Worm (Caenorhabditis elegans): ENCODE data around the gene C37C3.1.

Gene C37C3.1

DNA sequence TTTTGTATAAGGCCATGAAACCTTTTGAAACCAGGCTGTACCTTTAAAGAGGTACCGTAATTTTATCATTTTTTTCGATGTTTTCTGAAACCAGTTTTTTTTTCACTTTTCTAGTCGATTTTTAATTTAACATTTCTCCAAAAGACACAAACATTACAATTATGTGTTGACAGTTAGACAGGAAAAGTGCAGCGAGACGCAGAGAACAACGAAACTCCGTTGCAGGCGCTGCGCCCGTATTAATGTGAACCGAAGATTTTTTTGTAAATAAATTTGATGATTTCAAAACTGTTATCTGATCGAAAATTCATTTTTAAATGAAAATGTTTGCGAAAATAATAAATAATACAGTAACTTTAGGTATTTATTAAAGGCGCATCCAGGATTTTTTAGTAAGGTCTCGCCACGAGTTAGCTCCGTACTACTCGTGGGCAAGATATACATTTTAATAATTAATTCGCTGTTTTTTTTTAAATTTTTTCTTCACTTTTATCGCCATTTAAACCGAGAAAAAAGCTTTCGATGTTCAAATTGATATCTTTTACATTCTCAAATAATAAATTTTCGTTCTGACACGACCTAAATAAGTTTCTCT lies 19.2 kb downstream of the C37C3.1 start, which contains the start of gene F40A3.3:
Gene F40A3.3, plus strand, starts transcription at position 564 of the 595 bp plus-strand sequence.
- TF ChIP-seq eor-1 (tag; optimal IDR thresholded peaks at IDR 0.05) (no peak), elt-3 (tag; optimal IDR thresholded peaks at IDR 0.05) (no peak), jun-1 (tag; optimal IDR thresholded peaks at IDR 0.05) (no peak), nhr-25 (tag; optimal IDR thresholded peaks at IDR 0.05) (no peak), fkh-2 (tag; optimal IDR thresholded peaks at IDR 0.05) (no peak), lin-39 (tag; optimal IDR thresholded peaks at IDR 0.05) (no peak), R02D3.7 (tag; optimal IDR thresholded peaks at IDR 0.05) (no peak), skn-1 (tag; optimal IDR thresholded peaks at IDR 0.05) (no peak), nfya-1 (tag; optimal IDR thresholded peaks at IDR 0.05; ENCODE audit: insufficient read depth) (peak; percentile 25), elt-2 (tag; optimal IDR thresholded peaks at IDR 0.05) (peak; percentile 17), ceh-28 (tag; optimal IDR thresholded peaks at IDR 0.05) (no peak), unc-39 (tag; optimal IDR thresholded peaks at IDR 0.05) (no peak), snpc-4 (tag; optimal IDR thresholded peaks at IDR 0.05) (no peak), nhr-76 (tag; optimal IDR thresholded peaks at IDR 0.05) (no peak), sea-2 (GFP tag; optimal IDR thresholded peaks at IDR 0.05) (no peak), daf-12 (tag; optimal IDR thresholded peaks at IDR 0.05) (no peak), ZK546.5 (tag; optimal IDR thresholded peaks at IDR 0.05) (no peak), pha-4 (tag; optimal IDR thresholded peaks at IDR 0.05) (peak; percentile 70), ceh-82 (tag; optimal IDR thresholded peaks at IDR 0.05) (no peak)

- TF ChIP-seq ama-1 (optimal IDR thresholded peaks at IDR 0.05) (peak; percentile 27), eor-1 (tag; optimal IDR thresholded peaks at IDR 0.05) (no peak), ceh-16 (tag; optimal IDR thresholded peaks at IDR 0.05) (no peak), elt-1 (tag; optimal IDR thresholded peaks at IDR 0.05) (no peak), nhr-67 (tag; optimal IDR thresholded peaks at IDR 0.05) (no peak), R02D3.7 (tag; optimal IDR thresholded peaks at IDR 0.05) (no peak), nhr-43 (tag; optimal IDR thresholded peaks at IDR 0.05; ENCODE audit: poor library complexity, severe bottlenecking) (no peak), pqm-1 (tag; optimal IDR thresholded peaks at IDR 0.05) (no peak), zag-1 (tag; optimal IDR thresholded peaks at IDR 0.05) (no peak)
Measured at ce11 chrV:7878411-7878964, 20.7 kb downstream of the C37C3.1 start, which contains the start of gene F40A3.2. Gene F40A3.2 (plus strand): TSS chrV:7878914.

DNA sequence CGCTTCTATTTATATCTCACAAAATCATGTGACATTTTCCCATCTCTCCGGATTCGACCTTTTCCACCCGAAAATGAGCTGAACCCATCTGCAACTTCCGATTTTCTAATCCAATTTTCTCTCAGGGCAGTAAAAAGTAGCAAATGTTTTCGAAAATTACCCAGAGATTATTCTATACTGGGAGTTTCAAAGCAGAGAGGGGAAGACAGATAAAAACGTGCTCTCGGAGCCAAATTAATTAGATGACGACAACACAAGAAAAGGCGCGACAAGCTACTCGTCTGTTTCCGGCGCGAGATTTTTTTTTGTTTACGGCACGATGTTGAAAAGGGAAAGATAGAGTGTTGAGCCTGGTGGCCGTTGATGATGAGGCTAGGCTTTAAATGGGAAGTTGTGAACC lies 26.7 kb downstream of the C37C3.1 start:
- TF ChIP-seq snpc-4 (tag; optimal IDR thresholded peaks at IDR 0.05) (no peak), lin-39 (tag; optimal IDR thresholded peaks at IDR 0.05) (peak; percentile 12), nhr-28 (tag; optimal IDR thresholded peaks at IDR 0.05) (no peak), ZK546.5 (tag; optimal IDR thresholded peaks at IDR 0.05) (no peak), jun-1 (tag; optimal IDR thresholded peaks at IDR 0.05) (no peak)

DNA sequence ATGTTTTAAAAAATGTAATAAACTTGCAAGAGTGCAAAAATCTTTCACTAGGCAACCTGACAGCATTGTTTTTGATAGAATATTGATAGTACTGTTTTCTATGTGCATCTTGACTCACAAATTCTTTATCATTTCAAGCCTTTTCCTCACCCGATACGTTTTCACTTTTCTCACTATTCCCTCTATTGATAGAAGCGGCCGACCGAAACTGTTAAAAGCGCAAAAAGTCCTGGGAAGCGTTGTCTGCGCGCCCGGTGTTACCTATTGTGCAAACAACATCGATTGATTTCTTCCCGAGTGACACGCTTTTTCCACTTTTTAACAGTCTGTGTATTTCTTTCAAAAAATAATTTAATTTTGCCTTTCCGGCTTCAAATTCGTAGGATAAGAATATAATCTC lies 30.3 kb downstream of the C37C3.1 start:
- peak; percentile 77 for TF ChIP-seq pqm-1 (tag; optimal IDR thresholded peaks at IDR 0.05)
- TF ChIP-seq snpc-4 (tag; optimal IDR thresholded peaks at IDR 0.05), result peak; percentile 47
- no peak for TF ChIP-seq tbx-2 (tag; optimal IDR thresholded peaks at IDR 0.05)
- peak; percentile 50 for TF ChIP-seq pha-4 (tag; optimal IDR thresholded peaks at IDR 0.05)
- peak; percentile 48 for TF ChIP-seq elt-2 (tag; optimal IDR thresholded peaks at IDR 0.05)
- no peak for TF ChIP-seq unc-39 (tag; optimal IDR thresholded peaks at IDR 0.05)

DNA sequence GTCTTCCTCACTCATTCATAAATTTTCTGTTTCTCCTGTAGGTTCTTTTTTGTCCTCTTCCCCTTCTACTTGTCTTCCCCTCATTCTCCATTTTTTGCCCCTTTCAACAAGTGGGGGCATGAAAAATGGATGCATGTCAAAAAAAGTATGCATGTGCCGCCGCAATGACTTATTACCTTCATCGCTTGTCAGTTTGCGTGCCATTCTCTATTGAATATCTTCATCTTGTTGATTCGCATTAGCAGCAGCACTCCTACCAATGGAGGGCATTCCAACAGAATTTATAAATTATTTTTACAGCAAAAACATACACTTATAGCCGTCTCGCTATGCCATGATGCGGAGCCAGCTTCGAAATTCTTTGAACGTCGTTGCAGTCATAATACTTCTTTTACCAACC lies 33.5 kb downstream of the C37C3.1 start, which contains the start of gene F40A3.1:
Gene F40A3.1, plus strand, starts transcription at position 301 of the 400 bp plus-strand sequence.
- TF ChIP-seq lin-39 (tag; optimal IDR thresholded peaks at IDR 0.05), result peak; percentile 52
- TF ChIP-seq nhr-28 (tag; optimal IDR thresholded peaks at IDR 0.05), result no peak

DNA sequence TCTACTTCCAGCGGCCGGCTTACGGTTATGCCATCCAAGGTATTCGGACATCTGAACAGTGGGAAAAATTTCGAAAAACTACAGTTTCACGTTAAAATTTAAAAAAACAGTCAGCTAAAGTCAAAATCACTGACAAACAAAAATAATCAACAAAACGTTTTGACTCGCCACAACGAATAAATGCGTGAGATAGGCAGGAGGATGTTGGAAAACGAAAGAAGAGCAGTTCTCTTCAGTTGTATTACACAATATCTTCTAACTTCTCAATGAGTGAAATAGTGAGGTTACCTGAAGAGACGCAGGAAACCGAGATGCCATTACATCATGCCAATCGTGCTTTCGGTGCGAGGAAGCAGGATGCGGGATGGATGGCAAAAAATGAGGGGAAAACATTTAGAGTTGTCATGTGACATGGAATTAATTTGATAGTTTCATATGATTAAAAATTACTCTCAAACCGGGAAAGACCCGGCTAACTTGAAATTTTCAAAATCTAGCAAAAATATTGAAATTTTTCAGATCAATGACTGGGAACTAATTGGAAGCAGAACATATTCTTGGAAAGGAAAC lies 36.1 kb downstream of the C37C3.1 start, which contains the start of gene F40A3.6:
Gene F40A3.6, minus strand, starts transcription at position 51 of the 570 bp plus-strand sequence.
- TF ChIP-seq elt-1 (tag; optimal IDR thresholded peaks at IDR 0.05) (no peak), nhr-76 (tag; optimal IDR thresholded peaks at IDR 0.05) (no peak), daf-12 (tag; optimal IDR thresholded peaks at IDR 0.05) (no peak), elt-2 (tag; optimal IDR thresholded peaks at IDR 0.05) (no peak), ceh-9 (tag; optimal IDR thresholded peaks at IDR 0.05) (no peak), egl-5 (tag; optimal IDR thresholded peaks at IDR 0.05) (peak; percentile 78), nhr-11 (tag; optimal IDR thresholded peaks at IDR 0.05) (no peak), zag-1 (tag; optimal IDR thresholded peaks at IDR 0.05) (no peak), ceh-82 (tag; optimal IDR thresholded peaks at IDR 0.05) (no peak), nhr-43 (tag; optimal IDR thresholded peaks at IDR 0.05; ENCODE audit: poor library complexity, severe bottlenecking) (no peak), lin-39 (tag; optimal IDR thresholded peaks at IDR 0.05) (peak; percentile 13), fos-1 (tag; optimal IDR thresholded peaks at IDR 0.05) (no peak), ceh-16 (tag; optimal IDR thresholded peaks at IDR 0.05) (no peak), nfya-1 (tag; optimal IDR thresholded peaks at IDR 0.05; ENCODE audit: insufficient read depth) (peak; percentile 37), eor-1 (tag; optimal IDR thresholded peaks at IDR 0.05) (no peak)
